Worm (Caenorhabditis elegans) whole organism, L2 larva: Measurements from ENCODE around the gene M163.1.

ENCODE experiments used
- ZK546.5 ChIP-seq: sonication (generic microtip); optimal IDR thresholded peaks from 2 replicates; lab custom pipeline; 2017; ENCODE audit warnings: missing biosample characterization, missing genetic modification characterization
- egl-27 ChIP-seq: sonication (generic microtip); optimal IDR thresholded peaks from 3 replicates; lab custom pipeline; 2017; ENCODE audit warnings: missing biosample characterization, missing genetic modification reagents, missing genetic modification characterization
- elt-1 ChIP-seq: fragments of 150-350 bp; optimal IDR thresholded peaks from 2 replicates; lab custom pipeline; 2014; ENCODE audit warnings: missing biosample characterization, missing genetic modification characterization
- lin-39 ChIP-seq: fragments of 150-350 bp; optimal IDR thresholded peaks from 2 replicates; lab custom pipeline; 2014; ENCODE audit warnings: missing biosample characterization, missing genetic modification reagents, missing genetic modification characterization
- nhr-77 ChIP-seq: fragments of 150-350 bp; optimal IDR thresholded peaks from 2 replicates; lab custom pipeline; 2014; ENCODE audit warnings: missing biosample characterization, missing genetic modification characterization
- sma-9 ChIP-seq, 2 experiments: fragments of 150-350 bp in 1 of 2; sonication (generic microtip) in 1 of 2; optimal IDR thresholded peaks; 2 replicates each; lab custom pipeline; 2014 to 2016; ENCODE audit warnings: missing genetic modification characterization in 2 of 2, mild to moderate bottlenecking in 1 of 2, missing biosample characterization in 1 of 2, missing compliant biosample characterization in 1 of 2, missing genetic modification reagents in 1 of 2, moderate library complexity in 1 of 2
- ztf-1 ChIP-seq: fragments of 200-800 bp; sonication (Bioruptor generic); conservative IDR thresholded peaks from 2 replicates; pipeline ENCODE4 v1.3.6; 2022; ENCODE audit warnings: missing genetic modification characterization, missing compliant biosample characterization

The M163.1 gene

ce11 chrX:14453735-14454134, 49.9 kb downstream of the M163.1 start, which contains the start of gene F23D12.7:
Gene F23D12.7 (minus strand): TSS chrX:14453835.
- TF ChIP-seq nhr-77 (tag; lab: Kevin White, UChicago) (no peak), ztf-1 (GFP tag; lab: Robert Waterston, UW) (no peak), ZK546.5 (no peak), lin-39 (no peak), sma-9 (GFP tag; optimal IDR thresholded peaks at IDR 0.05; lab: Kevin White, UChicago) (no peak), sma-9 (tag; optimal IDR thresholded peaks at IDR 0.05; lab: Kevin White, UChicago) (no peak), egl-27 (tag; lab: Kevin White, UChicago) (no peak), elt-1 (tag; lab: Kevin White, UChicago) (no peak)
- TF ChIP-seq, all 48 proteins: peak for 0
